Fruit fly (Drosophila melanogaster) whole organism, wandering third instar larva: Measurements from ENCODE around the gene SsRbeta.

Experiments used
- CG32264 ChIP-seq: fragments of 200-800 bp; sonication (Bioruptor generic); optimal IDR thresholded peaks from 2 replicates; lab custom pipeline; 2016; ENCODE audit warnings: missing biosample characterization, missing genetic modification characterization
- Dfd ChIP-seq: fragments of >200 bp; optimal IDR thresholded peaks from 2 replicates; lab custom pipeline; 2017; ENCODE audit warnings: missing biosample characterization, missing genetic modification characterization
- Hnf4 ChIP-seq: fragments of 200-800 bp; sonication (Bioruptor generic); optimal IDR thresholded peaks from 2 replicates; lab custom pipeline; 2016; ENCODE audit warnings: missing biosample characterization, mild to moderate bottlenecking, missing genetic modification characterization
- Hr83 ChIP-seq: fragments of 200-300 bp; sonication (Bioruptor generic); optimal IDR thresholded peaks from 2 replicates; lab custom pipeline; 2016; ENCODE audit warnings: missing biosample characterization, mild to moderate bottlenecking, missing genetic modification characterization, moderate library complexity; ENCODE audit not compliant: poor library complexity, severe bottlenecking
- Myc ChIP-seq: fragments of >200 bp; optimal IDR thresholded peaks from 2 replicates; lab custom pipeline; 2017
- Rel ChIP-seq, 2 experiments: fragments of 200-800 bp; sonication (Bioruptor generic) in 1 of 2; optimal IDR thresholded peaks; 2 replicates in 1 of 2; 3 replicates in 1 of 2; lab custom pipeline; 2016 to 2019; ENCODE audit warnings: mild to moderate bottlenecking in 2 of 2, missing biosample characterization in 2 of 2, missing genetic modification characterization in 2 of 2, moderate library complexity in 1 of 2
- br ChIP-seq: fragments of 200-800 bp; sonication (Bioruptor generic); optimal IDR thresholded peaks from 2 replicates; lab custom pipeline; 2016; ENCODE audit warnings: missing biosample characterization, missing genetic modification characterization
- fru ChIP-seq: fragments of 200-800 bp; sonication (Bioruptor generic); optimal IDR thresholded peaks from 3 replicates; lab custom pipeline; 2016; ENCODE audit warnings: missing biosample characterization, mild to moderate bottlenecking, missing genetic modification characterization
- pan ChIP-seq: fragments of >200 bp; optimal IDR thresholded peaks from 2 replicates; lab custom pipeline; 2017
- sv ChIP-seq: fragments of 200-800 bp; sonication (Bioruptor generic); optimal IDR thresholded peaks from 3 replicates; lab custom pipeline; 2016; ENCODE audit warnings: missing biosample characterization, missing genetic modification characterization
- usp ChIP-seq: fragments of >200 bp; optimal IDR thresholded peaks from 2 replicates; lab custom pipeline; 2017; ENCODE audit warnings: missing biosample characterization, missing genetic modification characterization

DNA sequence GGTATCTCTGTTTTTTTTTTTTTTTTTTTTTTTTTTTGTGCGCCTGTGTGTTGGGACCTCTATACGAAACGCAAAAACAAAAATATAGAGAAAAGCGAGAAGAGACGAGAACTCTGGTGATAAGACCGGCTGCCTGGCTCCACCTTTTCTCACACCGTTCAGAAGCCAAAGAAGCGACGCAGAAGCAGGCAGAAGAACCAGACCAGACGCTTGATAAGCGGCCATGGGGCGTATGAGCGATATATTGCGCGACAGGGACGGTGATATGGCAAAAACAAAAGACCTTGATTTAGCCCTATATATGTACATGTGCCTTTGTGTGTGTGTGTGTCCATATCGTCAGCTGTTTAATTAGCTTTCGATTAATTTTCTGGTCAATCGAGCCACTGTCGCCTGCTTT lies 31.7 kb downstream of the SsRbeta start:
- TF ChIP-seq CG32264 (no peak), usp (GFP tag; lab: Kevin White, UChicago) (no peak), br (GFP tag; lab: Kevin White, UChicago) (no peak), fru (no peak), pan (no peak), Hnf4 (GFP tag; lab: Kevin White, UChicago) (peak; percentile 9), Rel (GFP tag; optimal IDR thresholded peaks at IDR 0.05; lab: Kevin White, UChicago) (no peak), Rel (tag; optimal IDR thresholded peaks at IDR 0.05; lab: Kevin White, UChicago) (no peak), Dfd (GFP tag; lab: Kevin White, UChicago) (no peak), Myc (no peak), sv (GFP tag; lab: Kevin White, UChicago) (no peak), Hr83 (GFP tag; lab: Kevin White, UChicago) (no peak)
